Fruit fly (Drosophila melanogaster) whole organism, adult: Measurements from ENCODE around the gene Pcyt2.

Experiments
- CG11617 ChIP-seq: fragments of 200-800 bp; sonication (Bioruptor generic); optimal IDR thresholded peaks from 2 replicates; lab custom pipeline; 2017; ENCODE audit warnings: mild to moderate bottlenecking, missing biosample characterization, missing genetic modification reagents, missing genetic modification characterization
- CG12768 ChIP-seq: fragments of 200-800 bp; sonication (Bioruptor generic); optimal IDR thresholded peaks from 2 replicates; lab custom pipeline; 2017; ENCODE audit warnings: missing biosample characterization, missing genetic modification characterization, mild to moderate bottlenecking, moderate library complexity, missing genetic modification reagents
- CG14711 ChIP-seq: fragments of 200-800 bp; sonication (Bioruptor generic); optimal IDR thresholded peaks from 2 replicates; lab custom pipeline; 2018; ENCODE audit warnings: missing biosample characterization, mild to moderate bottlenecking, missing genetic modification characterization, moderate library complexity
- CG1620 ChIP-seq: fragments of 200-800 bp; sonication (Bioruptor generic); optimal IDR thresholded peaks from 2 replicates; lab custom pipeline; 2016; ENCODE audit warnings: missing biosample characterization, missing genetic modification characterization
- CG33017 ChIP-seq: fragments of 200-800 bp; sonication (Bioruptor generic); optimal IDR thresholded peaks from 2 replicates; lab custom pipeline; 2018; ENCODE audit warnings: missing biosample characterization, mild to moderate bottlenecking, missing genetic modification characterization, moderate library complexity
- CG5204 ChIP-seq: fragments of 200-800 bp; sonication (Bioruptor generic); optimal IDR thresholded peaks from 2 replicates; lab custom pipeline; 2016; ENCODE audit warnings: missing biosample characterization, missing genetic modification characterization
- CG7045 ChIP-seq: fragments of 200-800 bp; sonication (Bioruptor generic); optimal IDR thresholded peaks from 2 replicates; lab custom pipeline; 2017; ENCODE audit warnings: missing biosample characterization, mild to moderate bottlenecking, missing genetic modification characterization
- CG7101 ChIP-seq: fragments of 200-800 bp; sonication (Bioruptor generic); optimal IDR thresholded peaks from 2 replicates; lab custom pipeline; 2018; ENCODE audit warnings: missing biosample characterization, mild to moderate bottlenecking, missing genetic modification characterization, moderate library complexity
- Clk ChIP-seq: fragments of 200-800 bp; sonication (Bioruptor generic); optimal IDR thresholded peaks from 2 replicates; lab custom pipeline; 2017; ENCODE audit warnings: missing biosample characterization, missing genetic modification characterization
- Crg-1 ChIP-seq: fragments of 200-800 bp; sonication (Bioruptor generic); optimal IDR thresholded peaks from 2 replicates; lab custom pipeline; 2016; ENCODE audit warnings: missing biosample characterization, missing genetic modification characterization
- Hr96 ChIP-seq: fragments of 200-800 bp; sonication (Bioruptor generic); optimal IDR thresholded peaks from 2 replicates; lab custom pipeline; 2016; ENCODE audit warnings: missing biosample characterization, missing genetic modification characterization
- Mnt ChIP-seq: fragments of 200-800 bp; sonication (Bioruptor generic); optimal IDR thresholded peaks from 2 replicates; lab custom pipeline; 2016; ENCODE audit warnings: missing biosample characterization, mild to moderate bottlenecking, missing genetic modification characterization
- bab1 ChIP-seq: fragments of 200-800 bp; sonication (Bioruptor generic); optimal IDR thresholded peaks from 3 replicates; lab custom pipeline; 2019; ENCODE audit warnings: missing biosample characterization, mild to moderate bottlenecking, missing genetic modification characterization, moderate library complexity
- cic ChIP-seq: fragments of 200-800 bp; sonication (Bioruptor generic); optimal IDR thresholded peaks from 2 replicates; lab custom pipeline; 2017; ENCODE audit warnings: missing biosample characterization, mild to moderate bottlenecking, missing genetic modification characterization, moderate library complexity
- cnc ChIP-seq, 2 experiments: fragments of >200 bp; optimal IDR thresholded peaks; 2 replicates each; lab custom pipeline; 2017
- kay ChIP-seq: fragments of 200-800 bp; sonication (Bioruptor generic); peaks from one replicate; lab custom pipeline; 2016; ENCODE audit warnings: missing biosample characterization, missing genetic modification characterization, borderline replicate concordance
- ovo ChIP-seq: fragments of 200-800 bp; sonication (Bioruptor generic); optimal IDR thresholded peaks from 2 replicates; lab custom pipeline; 2016; ENCODE audit warnings: missing biosample characterization, missing genetic modification characterization
- pad ChIP-seq: fragments of 200-800 bp; sonication (Bioruptor generic); optimal IDR thresholded peaks from 3 replicates; lab custom pipeline; 2017; ENCODE audit warnings: missing biosample characterization, missing genetic modification characterization, mild to moderate bottlenecking, moderate library complexity, missing genetic modification reagents
- tj ChIP-seq: fragments of 200-800 bp; sonication (Bioruptor generic); optimal IDR thresholded peaks from 3 replicates; lab custom pipeline; 2017; ENCODE audit warnings: missing biosample characterization, mild to moderate bottlenecking, missing genetic modification characterization, moderate library complexity
- toe ChIP-seq: fragments of 200-800 bp; sonication (Bioruptor generic); optimal IDR thresholded peaks from 2 replicates; lab custom pipeline; 2016; ENCODE audit warnings: missing biosample characterization, missing genetic modification characterization

Gene Pcyt2

dm6 chr3L:1518715-1519603 lies 34.3 kb upstream of the Pcyt2 start:
- peak; percentile 97 for TF ChIP-seq tj
- TF ChIP-seq Crg-1 (GFP tag; lab: Kevin White, UChicago), result no peak
- peak; percentile 58 for TF ChIP-seq bab1
- no peak for TF ChIP-seq Clk (GFP tag; lab: Kevin White, UChicago)

DNA sequence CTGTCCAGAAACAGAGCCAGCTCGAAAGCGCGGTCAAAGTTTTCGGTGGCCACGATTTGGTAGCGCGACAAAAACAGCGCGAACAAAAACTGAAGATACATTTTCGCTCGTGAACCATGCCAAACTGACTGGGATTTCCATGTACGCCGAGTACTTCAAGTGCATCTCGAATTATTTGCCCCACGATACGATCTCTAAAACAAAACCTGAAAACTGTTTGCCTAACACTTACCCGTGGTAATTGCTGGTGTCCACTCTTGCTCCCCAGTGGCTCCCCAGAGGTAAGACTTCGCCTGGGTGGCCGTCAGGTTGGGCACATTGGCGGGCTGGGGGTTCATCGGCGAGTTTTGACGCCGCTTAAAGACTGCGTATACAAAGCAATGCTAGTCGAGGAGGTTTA lies 22.1 kb upstream of the Pcyt2 start, which contains the start of gene Ir62a:
Gene Ir62a, minus strand, starts transcription at position 101 of the 400 bp plus-strand sequence.
- no peak for TF ChIP-seq CG5204

- TF ChIP-seq CG33017 (tag; lab: Kevin White, UChicago) (peak; percentile 17), Hr96 (GFP tag; lab: Kevin White, UChicago) (no peak), Crg-1 (GFP tag; lab: Kevin White, UChicago) (peak; percentile 12), toe (no peak), CG11617 (GFP tag; lab: Kevin White, UChicago) (peak; percentile 42), CG5204 (no peak), CG7101 (peak; percentile 49), pad (no peak), CG14711 (tag; lab: Kevin White, UChicago) (peak; percentile 27), bab1 (peak; percentile 14)
Measured at dm6 chr3L:1533699-1534431, 19.4 kb upstream of the Pcyt2 start, which contains the start of gene Iml1. Gene Iml1, minus strand, starts transcription at chr3L:1534034.

DNA sequence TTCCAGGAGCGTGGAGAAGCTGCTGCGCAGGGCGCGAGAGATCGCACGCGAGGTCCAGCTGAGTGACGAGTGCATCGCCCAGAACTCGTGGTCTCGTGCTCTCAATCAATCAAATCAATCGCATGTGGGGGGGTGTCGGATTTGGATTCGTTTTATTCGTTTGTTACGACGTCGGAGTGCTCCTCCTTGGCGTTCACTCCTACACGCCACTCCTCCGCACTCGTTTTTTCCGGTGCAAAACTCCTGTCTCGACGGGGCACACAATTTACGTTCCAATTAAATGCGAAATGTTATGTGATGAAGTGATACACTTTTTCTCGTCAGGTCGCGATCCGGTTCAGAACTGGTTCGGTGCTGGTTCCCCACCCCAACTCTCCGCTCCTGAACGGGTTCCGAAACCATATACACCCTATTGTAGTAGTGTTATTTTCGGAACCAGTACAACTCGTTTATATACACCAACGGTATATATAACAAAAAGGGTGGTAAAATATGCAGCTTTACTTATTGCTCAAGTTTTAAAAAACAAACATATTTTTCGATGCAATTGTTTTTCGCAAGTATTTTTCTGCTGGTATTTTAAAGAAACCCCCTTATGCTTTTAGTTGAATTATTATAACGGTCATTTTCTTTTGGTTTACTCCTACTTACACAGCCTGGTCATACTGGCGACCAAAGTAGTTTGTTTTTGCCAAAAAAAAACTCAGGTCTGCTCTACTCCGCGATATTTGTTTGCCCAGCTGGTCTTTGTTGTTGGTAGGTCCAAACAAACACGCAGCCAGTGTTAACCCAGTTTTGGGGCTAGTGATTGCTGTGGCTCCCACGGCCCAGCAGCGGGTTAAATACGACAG lies 16.6 kb upstream of the Pcyt2 start, which contains the start of the genes CG12091 and pns:
Gene CG12091, minus strand, starts transcription at position 349 of the 851 bp plus-strand sequence.
Gene pns, plus strand, starts transcription at position 651 of the 851 bp plus-strand sequence.
- TF ChIP-seq CG5204, result no peak
- peak; percentile 41 for TF ChIP-seq CG7101
- TF ChIP-seq toe, result peak; percentile 80
- TF ChIP-seq ovo (GFP tag; lab: Kevin White, UChicago), result peak; percentile 67
- TF ChIP-seq CG7045 (GFP tag; lab: Kevin White, UChicago), result peak; percentile 59
- peak; percentile 45 for TF ChIP-seq CG14711 (tag; lab: Kevin White, UChicago)
- peak; percentile 63 for TF ChIP-seq bab1
- TF ChIP-seq Crg-1 (GFP tag; lab: Kevin White, UChicago), result peak; percentile 59
- no peak for TF ChIP-seq CG33017 (tag; lab: Kevin White, UChicago)
- peak; percentile 50 for TF ChIP-seq CG1620 (GFP tag; lab: Kevin White, UChicago)
- peak; percentile 40 for TF ChIP-seq cic (GFP tag; lab: Kevin White, UChicago)
- TF ChIP-seq kay (GFP tag; lab: Kevin White, UChicago), result no peak
- peak; percentile 60 for TF ChIP-seq Mnt
- peak; percentile 46 for TF ChIP-seq Clk (GFP tag; lab: Kevin White, UChicago)
- TF ChIP-seq Hr96 (GFP tag; lab: Kevin White, UChicago), result peak; percentile 57
- no peak for TF ChIP-seq cnc (optimal IDR thresholded peaks at IDR 0.05; lab: Kevin White, UChicago)
- TF ChIP-seq CG11617 (GFP tag; lab: Kevin White, UChicago), result peak; percentile 50
- TF ChIP-seq CG12768, result peak; percentile 24
- peak; percentile 72 for TF ChIP-seq pad
- TF ChIP-seq tj, result peak; percentile 28

- no peak for TF ChIP-seq Hr96 (GFP tag; lab: Kevin White, UChicago)
- no peak for TF ChIP-seq CG7101
- TF ChIP-seq ovo (GFP tag; lab: Kevin White, UChicago), result peak; percentile 88
Measured at dm6 chr3L:1537353-1537752, 15.9 kb upstream of the Pcyt2 start.

dm6 chr3L:1538314-1538854 lies 14.9 kb upstream of the Pcyt2 start:
- peak; percentile 7 for TF ChIP-seq cic (GFP tag; lab: Kevin White, UChicago)
- TF ChIP-seq CG11617 (GFP tag; lab: Kevin White, UChicago), result no peak
